Worm (Caenorhabditis elegans) whole organism, L3 larva: Measurements from ENCODE around the gene E02A10.4.

ENCODE experiments used
- R02D3.7 ChIP-seq: fragments of 150-350 bp; optimal IDR thresholded peaks from 2 replicates; lab custom pipeline; 2014; ENCODE audit warnings: missing biosample characterization, missing genetic modification characterization
- ZK546.5 ChIP-seq: sonication (generic microtip); optimal IDR thresholded peaks from 2 replicates; lab custom pipeline; 2017; ENCODE audit warnings: missing biosample characterization, missing genetic modification characterization
- aly-2 ChIP-seq: fragments of 150-350 bp; optimal IDR thresholded peaks from 2 replicates; lab custom pipeline; 2014; ENCODE audit warnings: missing biosample characterization, missing genetic modification characterization
- ceh-16 ChIP-seq: sonication (generic microtip); optimal IDR thresholded peaks from 2 replicates; lab custom pipeline; 2017; ENCODE audit warnings: missing biosample characterization, missing genetic modification characterization
- ceh-28 ChIP-seq: fragments of 150-350 bp; optimal IDR thresholded peaks from 2 replicates; lab custom pipeline; 2014; ENCODE audit warnings: missing biosample characterization, missing genetic modification reagents, missing genetic modification characterization
- ceh-82 ChIP-seq: fragments of 150-350 bp; optimal IDR thresholded peaks from 2 replicates; lab custom pipeline; 2014; ENCODE audit warnings: missing biosample characterization, missing genetic modification characterization
- ceh-9 ChIP-seq: sonication (generic microtip); optimal IDR thresholded peaks from 2 replicates; lab custom pipeline; 2018; ENCODE audit warnings: missing biosample characterization, missing genetic modification characterization
- daf-12 ChIP-seq: fragments of 150-350 bp; optimal IDR thresholded peaks from 2 replicates; lab custom pipeline; 2014; ENCODE audit warnings: missing biosample characterization, missing genetic modification reagents, missing genetic modification characterization
- egl-27 ChIP-seq: sonication (generic microtip); optimal IDR thresholded peaks from 4 replicates; lab custom pipeline; 2017; ENCODE audit warnings: missing biosample characterization, missing genetic modification reagents, missing genetic modification characterization
- egl-5 ChIP-seq: fragments of 150-350 bp; optimal IDR thresholded peaks from 2 replicates; lab custom pipeline; 2017; ENCODE audit warnings: missing biosample characterization, missing genetic modification reagents, missing genetic modification characterization, inconsistent platforms
- elt-1 ChIP-seq: fragments of 150-350 bp; optimal IDR thresholded peaks from 2 replicates; lab custom pipeline; 2014; ENCODE audit warnings: missing biosample characterization, missing genetic modification characterization
- elt-2 ChIP-seq: sonication (generic microtip); optimal IDR thresholded peaks from 2 replicates; lab custom pipeline; 2016; ENCODE audit warnings: missing genetic modification reagents, mild to moderate bottlenecking, missing genetic modification characterization, missing compliant biosample characterization
- elt-3 ChIP-seq, 3 experiments: fragments of 150-350 bp in 1 of 3; sonication (generic microtip) in 2 of 3; optimal IDR thresholded peaks; 2 replicates in 2 of 3; 4 replicates in 1 of 3; lab custom pipeline; 2014 to 2017; ENCODE audit warnings: missing biosample characterization in 3 of 3, missing genetic modification characterization in 3 of 3
- eor-1 ChIP-seq, 2 experiments: fragments of 150-350 bp; optimal IDR thresholded peaks; 2 replicates each; lab custom pipeline; 2014 to 2018; ENCODE audit warnings: missing biosample characterization in 2 of 2, missing genetic modification characterization in 2 of 2
- fkh-10 ChIP-seq: sonication (generic microtip); optimal IDR thresholded peaks from 2 replicates; lab custom pipeline; 2017; ENCODE audit warnings: missing biosample characterization, missing genetic modification reagents, missing genetic modification characterization
- fkh-2 ChIP-seq: fragments of 150-350 bp; optimal IDR thresholded peaks from 2 replicates; lab custom pipeline; 2014; ENCODE audit warnings: missing biosample characterization, missing genetic modification reagents, missing genetic modification characterization
- hmg-11 ChIP-seq: sonication (generic microtip); optimal IDR thresholded peaks from 2 replicates; lab custom pipeline; 2016; ENCODE audit warnings: missing genetic modification characterization, missing compliant biosample characterization
- jun-1 ChIP-seq: fragments of 150-350 bp; optimal IDR thresholded peaks from 2 replicates; lab custom pipeline; 2014; ENCODE audit warnings: missing biosample characterization, missing genetic modification reagents, missing genetic modification characterization
- lin-15B ChIP-seq: fragments of 150-350 bp; optimal IDR thresholded peaks from 2 replicates; lab custom pipeline; 2014; ENCODE audit warnings: missing biosample characterization, missing genetic modification characterization
- lsy-12 ChIP-seq: sonication (generic microtip); optimal IDR thresholded peaks from 2 replicates; lab custom pipeline; 2016; ENCODE audit warnings: mild to moderate bottlenecking, missing genetic modification characterization, missing compliant biosample characterization
- mdl-1 ChIP-seq: fragments of 150-350 bp; optimal IDR thresholded peaks from 2 replicates; lab custom pipeline; 2014; ENCODE audit warnings: missing biosample characterization, missing genetic modification characterization
- mml-1 ChIP-seq: fragments of 150-350 bp; sonication (generic microtip); optimal IDR thresholded peaks from 3 replicates; lab custom pipeline; 2014; ENCODE audit warnings: missing biosample characterization, missing genetic modification characterization
- nfya-1 ChIP-seq: sonication (generic microtip); optimal IDR thresholded peaks from 2 replicates; lab custom pipeline; 2017; ENCODE audit warnings: missing genetic modification characterization, mild to moderate bottlenecking, missing compliant biosample characterization, antibody characterized with exemption, moderate library complexity; ENCODE audit not compliant: insufficient read depth
- nhr-11 ChIP-seq: fragments of 150-350 bp; optimal IDR thresholded peaks from 2 replicates; lab custom pipeline; 2014; ENCODE audit warnings: missing biosample characterization, missing genetic modification characterization
- nhr-12 ChIP-seq: fragments of 150-350 bp; optimal IDR thresholded peaks from 2 replicates; lab custom pipeline; 2014; ENCODE audit warnings: missing biosample characterization, missing genetic modification characterization
- nhr-23 ChIP-seq: fragments of 150-350 bp; optimal IDR thresholded peaks from 2 replicates; lab custom pipeline; 2014; ENCODE audit warnings: missing biosample characterization, missing genetic modification reagents, missing genetic modification characterization
- nhr-237 ChIP-seq: fragments of 150-350 bp; optimal IDR thresholded peaks from 2 replicates; lab custom pipeline; 2014; ENCODE audit warnings: missing biosample characterization, missing genetic modification characterization
- nhr-25 ChIP-seq: sonication (generic microtip); optimal IDR thresholded peaks from 2 replicates; lab custom pipeline; 2017; ENCODE audit warnings: missing biosample characterization, missing genetic modification characterization
- nhr-28 ChIP-seq: fragments of 150-350 bp; optimal IDR thresholded peaks from 2 replicates; lab custom pipeline; 2014; ENCODE audit warnings: missing biosample characterization, missing genetic modification characterization
- nhr-43 ChIP-seq: sonication (generic microtip); optimal IDR thresholded peaks from 2 replicates; lab custom pipeline; 2016; ENCODE audit warnings: mild to moderate bottlenecking, missing genetic modification characterization, missing compliant biosample characterization; ENCODE audit not compliant: poor library complexity, severe bottlenecking
- nhr-67 ChIP-seq: fragments of 150-350 bp; optimal IDR thresholded peaks from 2 replicates; lab custom pipeline; 2014; ENCODE audit warnings: missing biosample characterization, missing genetic modification characterization
- nhr-76 ChIP-seq: fragments of 150-350 bp; sonication (generic microtip); optimal IDR thresholded peaks from 5 replicates; lab custom pipeline; 2014; ENCODE audit warnings: missing biosample characterization, missing genetic modification characterization
- nhr-77 ChIP-seq: fragments of 150-350 bp; optimal IDR thresholded peaks from 2 replicates; lab custom pipeline; 2014; ENCODE audit warnings: missing biosample characterization, missing genetic modification characterization
- pha-4 ChIP-seq: fragments of 150-350 bp; optimal IDR thresholded peaks from 2 replicates; lab custom pipeline; 2014; ENCODE audit warnings: missing biosample characterization, missing genetic modification reagents, missing genetic modification characterization
- pqm-1 ChIP-seq: fragments of 150-350 bp; optimal IDR thresholded peaks from 2 replicates; lab custom pipeline; 2017; ENCODE audit warnings: missing biosample characterization, missing genetic modification characterization, inconsistent platforms
- sea-2 ChIP-seq: fragments of 150-350 bp; sonication (generic microtip); optimal IDR thresholded peaks from 4 replicates; lab custom pipeline; 2014; ENCODE audit warnings: missing biosample characterization, missing genetic modification reagents, missing genetic modification characterization
- skn-1 ChIP-seq: fragments of 150-350 bp; optimal IDR thresholded peaks from 2 replicates; lab custom pipeline; 2014; ENCODE audit warnings: missing biosample characterization, missing genetic modification characterization
- snpc-4 ChIP-seq: fragments of 150-350 bp; optimal IDR thresholded peaks from 2 replicates; lab custom pipeline; 2014; ENCODE audit warnings: missing biosample characterization, missing genetic modification characterization
- tbx-2 ChIP-seq: sonication (generic microtip); optimal IDR thresholded peaks from 2 replicates; lab custom pipeline; 2016; ENCODE audit warnings: mild to moderate bottlenecking, missing genetic modification characterization, missing compliant biosample characterization
- unc-39 ChIP-seq: sonication (generic microtip); optimal IDR thresholded peaks from 4 replicates; lab custom pipeline; 2017; ENCODE audit warnings: missing biosample characterization, missing genetic modification characterization
- unc-62 ChIP-seq: fragments of 150-350 bp; sonication (generic microtip); optimal IDR thresholded peaks from 4 replicates; lab custom pipeline; 2014; ENCODE audit warnings: missing biosample characterization, missing genetic modification reagents, missing genetic modification characterization
- zag-1 ChIP-seq: fragments of 150-350 bp; optimal IDR thresholded peaks from 2 replicates; lab custom pipeline; 2014; ENCODE audit warnings: missing biosample characterization, missing genetic modification characterization
- ztf-11 ChIP-seq: fragments of 150-350 bp; optimal IDR thresholded peaks from 2 replicates; lab custom pipeline; 2014; ENCODE audit warnings: missing biosample characterization, missing genetic modification characterization
- ztf-4 ChIP-seq: fragments of 150-350 bp; optimal IDR thresholded peaks from 2 replicates; lab custom pipeline; 2014; ENCODE audit warnings: missing biosample characterization, missing genetic modification characterization

Gene E02A10.4

ce11 chrV:12532369-12532768 lies 35.4 kb downstream of the E02A10.4 start:
- TF ChIP-seq elt-2: peak; percentile 66
- TF ChIP-seq pqm-1 (tag; lab: Kevin White, UChicago): peak; percentile 44
- TF ChIP-seq egl-5: no peak

ce11 chrV:12531084-12531483 lies 36.7 kb downstream of the E02A10.4 start:
- TF ChIP-seq snpc-4 (tag; lab: Kevin White, UChicago) (no peak), unc-39 (tag; lab: Kevin White, UChicago) (no peak), R02D3.7 (tag; lab: Kevin White, UChicago) (no peak), unc-62 (no peak), nhr-237 (tag; lab: Kevin White, UChicago) (no peak), nhr-77 (tag; lab: Kevin White, UChicago) (no peak), nhr-67 (no peak), sea-2 (GFP tag; lab: Kevin White, UChicago) (no peak), nfya-1 (tag; lab: Kevin White, UChicago) (no peak), ztf-4 (no peak), eor-1 (tag; optimal IDR thresholded peaks at IDR 0.05; lab: Kevin White, UChicago) (no peak), nhr-43 (no peak), skn-1 (no peak), aly-2 (tag; lab: Kevin White, UChicago) (no peak), ZK546.5 (tag; lab: Kevin White, UChicago) (no peak), ztf-11 (tag; lab: Kevin White, UChicago) (no peak), egl-5 (no peak), pqm-1 (tag; lab: Kevin White, UChicago) (no peak), mdl-1 (tag; lab: Kevin White, UChicago) (no peak)
- TF ChIP-seq, all 47 proteins: peak for 0

ce11 chrV:12530129-12530528 lies 37.6 kb downstream of the E02A10.4 start:
- no peak for TF ChIP-seq snpc-4 (tag; lab: Kevin White, UChicago)
- TF ChIP-seq ceh-16 (tag; lab: Kevin White, UChicago): peak; percentile 65
- TF ChIP-seq nfya-1 (tag; lab: Kevin White, UChicago): peak; percentile 33
- peak; percentile 56 for TF ChIP-seq tbx-2
- peak; percentile 53 for TF ChIP-seq unc-62
- TF ChIP-seq elt-1 (tag; lab: Kevin White, UChicago): peak; percentile 68
- no peak for TF ChIP-seq lsy-12
- TF ChIP-seq zag-1 (tag; lab: Kevin White, UChicago): peak; percentile 27
- TF ChIP-seq daf-12 (tag; lab: Kevin White, UChicago): peak; percentile 27
- peak; percentile 16 for TF ChIP-seq hmg-11 (tag; lab: Kevin White, UChicago)
- TF ChIP-seq fkh-10: peak; percentile 84

ce11 chrV:12528919-12529318 lies 38.8 kb downstream of the E02A10.4 start:
- TF ChIP-seq egl-5 (no peak), fkh-2 (tag; lab: Kevin White, UChicago) (no peak), ztf-4 (no peak), ceh-28 (tag; lab: Kevin White, UChicago) (peak; percentile 15), skn-1 (no peak), mml-1 (tag; lab: Kevin White, UChicago) (no peak), egl-27 (tag; lab: Kevin White, UChicago) (no peak), nhr-28 (no peak), nhr-11 (tag; lab: Kevin White, UChicago) (no peak), ceh-9 (no peak), ZK546.5 (tag; lab: Kevin White, UChicago) (no peak), nfya-1 (tag; lab: Kevin White, UChicago) (peak; percentile 82), zag-1 (tag; lab: Kevin White, UChicago) (no peak), nhr-12 (no peak), pqm-1 (tag; lab: Kevin White, UChicago) (peak; percentile 66), tbx-2 (peak; percentile 8), nhr-77 (tag; lab: Kevin White, UChicago) (no peak), ztf-11 (tag; lab: Kevin White, UChicago) (no peak), daf-12 (tag; lab: Kevin White, UChicago) (peak; percentile 92), sea-2 (GFP tag; lab: Kevin White, UChicago) (no peak), nhr-25 (peak; percentile 91), lin-15B (tag; lab: Kevin White, UChicago) (peak; percentile 12), R02D3.7 (tag; lab: Kevin White, UChicago) (peak; percentile 19), pha-4 (peak; percentile 35), nhr-76 (no peak), elt-3 (tag; optimal IDR thresholded peaks at IDR 0.05; lab: Kevin White, UChicago) (peak in 1 of 3 experiments; percentile 27), ceh-82 (tag; lab: Kevin White, UChicago) (no peak), nhr-43 (no peak), mdl-1 (tag; lab: Kevin White, UChicago) (peak; percentile 42), eor-1 (tag; optimal IDR thresholded peaks at IDR 0.05; lab: Kevin White, UChicago) (no peak), elt-2 (peak; percentile 40), nhr-67 (no peak), aly-2 (tag; lab: Kevin White, UChicago) (no peak), nhr-23 (peak; percentile 16), unc-62 (peak; percentile 84), elt-1 (tag; lab: Kevin White, UChicago) (peak; percentile 57), ceh-16 (tag; lab: Kevin White, UChicago) (no peak), lsy-12 (no peak), jun-1 (tag; lab: Kevin White, UChicago) (peak; percentile 44)
